Worm (Caenorhabditis elegans): ENCODE measurements around the gene chil-15.

DNA sequence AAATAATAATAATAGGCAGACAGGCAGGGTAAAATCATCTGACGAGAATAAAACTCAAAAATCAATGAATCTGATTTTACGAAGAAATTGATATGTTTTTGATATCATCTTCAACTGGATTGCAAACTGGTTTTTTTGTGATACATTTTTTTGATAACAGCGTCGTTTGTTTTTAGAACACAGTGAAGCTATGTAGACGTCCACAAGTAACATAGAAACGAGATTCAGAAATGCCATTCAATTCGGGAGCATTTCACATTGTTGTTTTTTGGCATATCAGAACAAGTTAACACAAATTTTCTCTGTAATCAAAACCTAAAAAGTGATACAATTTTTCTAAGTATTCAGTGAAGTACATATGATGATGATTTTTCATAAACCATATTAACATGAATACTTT is 5.2 kb downstream of the chil-15 start, which contains the start of gene chil-13:
- no peak for TF ChIP-seq mdl-1 (tag; optimal IDR thresholded peaks at IDR 0.05)
- TF ChIP-seq sptf-1 (tag; optimal IDR thresholded peaks at IDR 0.05): no peak
- TF ChIP-seq blmp-1 (tag; optimal IDR thresholded peaks at IDR 0.05): peak; percentile 9
- TF ChIP-seq unc-98 (GFP tag; IDR thresholded peaks at IDR 0.05): no peak
- no peak for TF ChIP-seq pqm-1 (tag; optimal IDR thresholded peaks at IDR 0.05)
- no peak for TF ChIP-seq pag-3 (tag; optimal IDR thresholded peaks at IDR 0.05; ENCODE audit: borderline replicate concordance, insufficient read depth)
- no peak for TF ChIP-seq aly-2 (tag; optimal IDR thresholded peaks at IDR 0.05)
- TF ChIP-seq C16A3.4 (tag; optimal IDR thresholded peaks at IDR 0.05): no peak
- no peak for TF ChIP-seq nhr-237 (tag; optimal IDR thresholded peaks at IDR 0.05)
- no peak for TF ChIP-seq ceh-82 (tag; optimal IDR thresholded peaks at IDR 0.05)
- no peak for TF ChIP-seq lin-13 (GFP tag; optimal IDR thresholded peaks at IDR 0.05)
- no peak for TF ChIP-seq mab-9 (GFP tag; IDR thresholded peaks at IDR 0.05)
- no peak for TF ChIP-seq unc-130 (tag; optimal IDR thresholded peaks at IDR 0.05)
- TF ChIP-seq nhr-20 (tag; optimal IDR thresholded peaks at IDR 0.05): no peak
